Worm (Caenorhabditis elegans) whole organism, young adult: ENCODE results near the gene F53B1.8.

ENCODE experiments used
- B0019.2 ChIP-seq: fragments of 200-800 bp; sonication (Bioruptor generic); conservative IDR thresholded peaks from 2 replicates; pipeline ENCODE4 v1.3.6; 2022; ENCODE audit warnings: missing genetic modification reagents, missing genetic modification characterization, missing compliant biosample characterization
- B0035.1 ChIP-seq: sonication (generic microtip); optimal IDR thresholded peaks from 2 replicates; lab custom pipeline; 2016; ENCODE audit warnings: missing genetic modification characterization, mild to moderate bottlenecking, missing compliant biosample characterization, missing genotype, missing genetic modification reagents
- C17E4.6 ChIP-seq: fragments of 200-800 bp; sonication (Bioruptor generic); IDR thresholded peaks from 2 replicates; pipeline ENCODE4 v1.3.6; 2022; ENCODE audit warnings: missing genetic modification reagents, missing genetic modification characterization, missing compliant biosample characterization
- D2030.7 ChIP-seq: fragments of 200-800 bp; sonication (Bioruptor generic); IDR thresholded peaks from 2 replicates; pipeline ENCODE4 v1.3.6; 2022; ENCODE audit warnings: missing genetic modification reagents, missing genetic modification characterization, missing compliant biosample characterization
- F22D6.2 ChIP-seq: sonication (generic microtip); optimal IDR thresholded peaks from 2 replicates; lab custom pipeline; 2016; ENCODE audit warnings: mild to moderate bottlenecking, missing genetic modification characterization, missing compliant biosample characterization
- T07F8.4 ChIP-seq: sonication (generic microtip); optimal IDR thresholded peaks from 2 replicates; lab custom pipeline; 2016; ENCODE audit warnings: mild to moderate bottlenecking, missing genetic modification characterization, moderate library complexity, missing compliant biosample characterization
- Y53F4B.3 ChIP-seq: fragments of 200-800 bp; sonication (Bioruptor generic); IDR thresholded peaks from 2 replicates; pipeline ENCODE4 v1.3.6; 2022; ENCODE audit warnings: missing genetic modification reagents, missing genetic modification characterization, missing compliant biosample characterization
- Y67H2A.10 ChIP-seq: fragments of 200-800 bp; sonication (Bioruptor generic); conservative IDR thresholded peaks from 2 replicates; pipeline ENCODE4 v1.3.6; 2022; ENCODE audit warnings: missing genetic modification reagents, missing genetic modification characterization, missing compliant biosample characterization
- Y79H2A.3 ChIP-seq: fragments of 200-800 bp; sonication (Bioruptor generic); conservative IDR thresholded peaks from 2 replicates; pipeline ENCODE4 v1.3.6; 2022; ENCODE audit warnings: missing genetic modification reagents, missing genetic modification characterization, missing compliant biosample characterization
- ama-1 ChIP-seq, 3 experiments: fragments of 150-350 bp in 1 of 3; sonication (generic microtip) in 2 of 3; optimal IDR thresholded peaks; 2 replicates each; lab custom pipeline; 2014 to 2018; ENCODE audit warnings: missing biosample characterization in 2 of 3, missing genetic modification characterization in 2 of 3, missing genetic modification reagents in 2 of 3
- aptf-2 ChIP-seq: fragments of 200-800 bp; sonication (Bioruptor generic); conservative IDR thresholded peaks from 2 replicates; pipeline ENCODE4 v1.3.6; 2022; ENCODE audit warnings: missing genetic modification reagents, missing genetic modification characterization, missing compliant biosample characterization
- aptf-3 ChIP-seq: fragments of 200-800 bp; sonication (Bioruptor generic); IDR thresholded peaks from 2 replicates; pipeline ENCODE4 v1.3.6; 2022; ENCODE audit warnings: missing genetic modification characterization, missing compliant biosample characterization
- athp-1 ChIP-seq: sonication (generic microtip); optimal IDR thresholded peaks from 2 replicates; lab custom pipeline; 2017; ENCODE audit warnings: mild to moderate bottlenecking, missing genetic modification characterization, missing compliant biosample characterization
- attf-5 ChIP-seq: fragments of 200-800 bp; sonication (Bioruptor generic); optimal IDR thresholded peaks from 2 replicates; lab custom pipeline; 2018; ENCODE audit warnings: mild to moderate bottlenecking, missing genetic modification characterization, missing compliant biosample characterization
- ceh-100 ChIP-seq: fragments of 200-800 bp; sonication (Bioruptor generic); IDR thresholded peaks from 2 replicates; pipeline ENCODE4 v1.3.6; 2022; ENCODE audit warnings: missing genetic modification reagents, missing genetic modification characterization, missing compliant biosample characterization
- ceh-27 ChIP-seq: fragments of 200-800 bp; sonication (Bioruptor generic); optimal IDR thresholded peaks from 2 replicates; lab custom pipeline; 2018; ENCODE audit warnings: mild to moderate bottlenecking, missing genetic modification characterization, moderate library complexity, missing compliant biosample characterization
- ceh-40 ChIP-seq: fragments of 200-800 bp; sonication (Bioruptor generic); IDR thresholded peaks from 2 replicates; pipeline ENCODE4 v1.3.6; 2022; ENCODE audit warnings: missing genetic modification characterization, missing compliant biosample characterization
- ceh-58 ChIP-seq: fragments of 200-800 bp; sonication (Bioruptor generic); IDR thresholded peaks from 2 replicates; pipeline ENCODE4 v1.3.6; 2022; ENCODE audit warnings: missing genetic modification characterization, missing compliant biosample characterization
- ceh-79 ChIP-seq: sonication (generic microtip); optimal IDR thresholded peaks from 2 replicates; lab custom pipeline; 2017; ENCODE audit warnings: mild to moderate bottlenecking, missing genetic modification characterization, missing compliant biosample characterization
- chd-7 ChIP-seq: sonication (generic microtip); optimal IDR thresholded peaks from 2 replicates; lab custom pipeline; 2016; ENCODE audit warnings: mild to moderate bottlenecking, missing genetic modification characterization, moderate library complexity, missing compliant biosample characterization
- dpff-1 ChIP-seq: sonication (generic microtip); optimal IDR thresholded peaks from 2 replicates; lab custom pipeline; 2017; ENCODE audit warnings: mild to moderate bottlenecking, missing genetic modification characterization, missing compliant biosample characterization
- ekl-4 ChIP-seq: fragments of 200-800 bp; sonication (Bioruptor generic); IDR thresholded peaks from 2 replicates; pipeline ENCODE4 v1.3.6; 2022; ENCODE audit warnings: missing genetic modification reagents, missing genetic modification characterization, missing compliant biosample characterization
- him-1 ChIP-seq: sonication (generic microtip); optimal IDR thresholded peaks from 2 replicates; lab custom pipeline; 2016; ENCODE audit warnings: missing genotype, missing genetic modification reagents, missing genetic modification characterization, missing compliant biosample characterization
- hlh-12 ChIP-seq: sonication (generic microtip); optimal IDR thresholded peaks from 2 replicates; lab custom pipeline; 2016; ENCODE audit warnings: missing genetic modification characterization, missing compliant biosample characterization
- lag-1 ChIP-seq: fragments of 200-800 bp; sonication (Bioruptor generic); IDR thresholded peaks from 2 replicates; pipeline ENCODE4 v1.3.6; 2022; ENCODE audit warnings: missing genetic modification reagents, missing genetic modification characterization, missing compliant biosample characterization
- lin-26 ChIP-seq: fragments of 200-800 bp; sonication (Bioruptor generic); IDR thresholded peaks from 2 replicates; pipeline ENCODE4 v1.3.6; 2022; ENCODE audit warnings: missing genetic modification reagents, missing genetic modification characterization, missing compliant biosample characterization
- lsl-1 ChIP-seq: fragments of 200-800 bp; sonication (Bioruptor generic); optimal IDR thresholded peaks from 2 replicates; lab custom pipeline; 2018; ENCODE audit warnings: mild to moderate bottlenecking, missing genetic modification characterization, moderate library complexity, missing compliant biosample characterization
- madf-10 ChIP-seq: sonication (generic microtip); optimal IDR thresholded peaks from 2 replicates; lab custom pipeline; 2016; ENCODE audit warnings: mild to moderate bottlenecking, missing genetic modification characterization, missing compliant biosample characterization
- madf-3 ChIP-seq: fragments of 200-800 bp; sonication (Bioruptor generic); IDR thresholded peaks from 2 replicates; pipeline ENCODE4 v1.3.6; 2022; ENCODE audit warnings: missing genetic modification reagents, missing genetic modification characterization, missing compliant biosample characterization
- madf-6 ChIP-seq: fragments of 200-800 bp; sonication (Bioruptor generic); IDR thresholded peaks from 2 replicates; pipeline ENCODE4 v1.3.6; 2022; ENCODE audit warnings: missing genetic modification reagents, missing genetic modification characterization, missing compliant biosample characterization
- mes-4 ChIP-seq: sonication (generic microtip); optimal IDR thresholded peaks from 2 replicates; lab custom pipeline; 2016; ENCODE audit warnings: missing genotype, missing genetic modification characterization, missing compliant biosample characterization
- nfya-1 ChIP-seq: sonication (generic microtip); optimal IDR thresholded peaks from 2 replicates; lab custom pipeline; 2017; ENCODE audit warnings: antibody characterized with exemption, missing compliant biosample characterization, missing genetic modification characterization, borderline replicate concordance; ENCODE audit not compliant: insufficient read depth
- nfya-2 ChIP-seq: fragments of 200-800 bp; sonication (Bioruptor generic); IDR thresholded peaks from 2 replicates; pipeline ENCODE4 v1.3.6; 2022; ENCODE audit warnings: missing genetic modification reagents, missing genetic modification characterization, missing compliant biosample characterization
- nhr-27 ChIP-seq: fragments of 200-800 bp; sonication (Bioruptor generic); optimal IDR thresholded peaks from 2 replicates; lab custom pipeline; 2018; ENCODE audit warnings: mild to moderate bottlenecking, missing genetic modification characterization, moderate library complexity, missing compliant biosample characterization
- nhr-80 ChIP-seq: sonication (generic microtip); optimal IDR thresholded peaks from 2 replicates; lab custom pipeline; 2016; ENCODE audit warnings: missing genetic modification characterization, missing compliant biosample characterization
- pha-4 ChIP-seq: fragments of 150-350 bp; sonication (generic microtip); optimal IDR thresholded peaks from 2 replicates; lab custom pipeline; 2014; ENCODE audit warnings: missing biosample characterization, missing genetic modification reagents, missing genetic modification characterization
- snpc-1.3 ChIP-seq: sonication (generic microtip); optimal IDR thresholded peaks from 2 replicates; lab custom pipeline; 2017; ENCODE audit warnings: missing genetic modification characterization, mild to moderate bottlenecking, missing compliant biosample characterization, antibody characterized with exemption, moderate library complexity, missing genotype, missing genetic modification reagents; ENCODE audit not compliant: insufficient read depth
- snpc-3.4 ChIP-seq: sonication (generic microtip); optimal IDR thresholded peaks from 2 replicates; lab custom pipeline; 2017; ENCODE audit warnings: missing genetic modification characterization, mild to moderate bottlenecking, missing compliant biosample characterization, antibody characterized with exemption, moderate library complexity, missing genotype, missing genetic modification reagents
- tbp1 ChIP-seq: fragments of 200-800 bp; sonication (Bioruptor generic); optimal IDR thresholded peaks from 2 replicates; lab custom pipeline; 2018; ENCODE audit warnings: mild to moderate bottlenecking, missing genetic modification characterization, missing compliant biosample characterization
- zfh-2 ChIP-seq: fragments of 200-800 bp; sonication (Bioruptor generic); conservative IDR thresholded peaks from 2 replicates; pipeline ENCODE4 v1.3.6; 2022; ENCODE audit warnings: missing genetic modification reagents, missing genetic modification characterization, missing compliant biosample characterization
- ztf-18 ChIP-seq: sonication (generic microtip); optimal IDR thresholded peaks from 2 replicates; lab custom pipeline; 2016; ENCODE audit warnings: missing genotype, mild to moderate bottlenecking, missing genetic modification characterization, missing compliant biosample characterization
- ztf-26 ChIP-seq: sonication (generic microtip); optimal IDR thresholded peaks from 2 replicates; lab custom pipeline; 2017; ENCODE audit warnings: missing genetic modification characterization, missing compliant biosample characterization

The F53B1.8 gene

ce11 chrX:2105310-2105709, 24.7 kb downstream of the F53B1.8 start, which contains the start of gene F53B1.3:
F53B1.3 (plus strand) TSS chrX:2105610.
- TF ChIP-seq ceh-27 (GFP tag; lab: Kevin White, UChicago) (no peak), attf-5 (GFP tag; lab: Kevin White, UChicago) (no peak), chd-7 (no peak), dpff-1 (tag; lab: Kevin White, UChicago) (no peak), F22D6.2 (tag; lab: Kevin White, UChicago) (no peak), lin-26 (GFP tag; lab: Robert Waterston, UW) (no peak), B0019.2 (GFP tag; lab: Robert Waterston, UW) (no peak), D2030.7 (GFP tag; lab: Robert Waterston, UW) (no peak), madf-3 (GFP tag; lab: Robert Waterston, UW) (no peak), ceh-79 (no peak), ztf-26 (tag; lab: Kevin White, UChicago) (no peak), Y79H2A.3 (GFP tag; lab: Robert Waterston, UW) (no peak), athp-1 (no peak), tbp1 (GFP tag; lab: Kevin White, UChicago) (no peak)

- TF ChIP-seq nfya-2 (no peak), madf-6 (GFP tag; lab: Robert Waterston, UW) (no peak), T07F8.4 (tag; lab: Kevin White, UChicago) (no peak), Y53F4B.3 (GFP tag; lab: Robert Waterston, UW) (no peak), ama-1 (optimal IDR thresholded peaks at IDR 0.05; lab: Kevin White, UChicago) (no peak), ama-1 (GFP tag; optimal IDR thresholded peaks at IDR 0.05; lab: Kevin White, UChicago) (no peak), lag-1 (GFP tag; lab: Robert Waterston, UW) (no peak), aptf-2 (GFP tag; lab: Robert Waterston, UW) (no peak), madf-10 (tag; lab: Kevin White, UChicago) (no peak), hlh-12 (no peak), him-1 (tag; lab: Kevin White, UChicago) (no peak), ceh-58 (GFP tag; lab: Robert Waterston, UW) (no peak), C17E4.6 (no peak)
Measured at ce11 chrX:2099002-2099401, 31.0 kb downstream of the F53B1.8 start.

- TF ChIP-seq B0035.1 (tag; lab: Kevin White, UChicago) (no peak), Y67H2A.10 (GFP tag; lab: Robert Waterston, UW) (no peak), snpc-1.3 (tag; lab: Kevin White, UChicago) (no peak), ztf-18 (tag; lab: Kevin White, UChicago) (no peak), ceh-40 (GFP tag; lab: Robert Waterston, UW) (no peak), zfh-2 (GFP tag; lab: Robert Waterston, UW) (no peak), Y79H2A.3 (GFP tag; lab: Robert Waterston, UW) (no peak), ceh-100 (GFP tag; lab: Robert Waterston, UW) (no peak), mes-4 (no peak), ceh-27 (GFP tag; lab: Kevin White, UChicago) (no peak), snpc-3.4 (tag; lab: Kevin White, UChicago) (no peak), nhr-80 (tag; lab: Kevin White, UChicago) (no peak), ekl-4 (GFP tag; lab: Robert Waterston, UW) (no peak), hlh-12 (no peak), lsl-1 (GFP tag; lab: Kevin White, UChicago) (no peak), nfya-1 (tag; lab: Kevin White, UChicago) (no peak), aptf-3 (GFP tag; lab: Robert Waterston, UW) (no peak), pha-4 (tag; lab: Kevin White, UChicago) (no peak), aptf-2 (GFP tag; lab: Robert Waterston, UW) (no peak), nhr-27 (tag; lab: Kevin White, UChicago) (no peak)
Measured at ce11 chrX:2096804-2097203, 33.2 kb downstream of the F53B1.8 start, which contains the start of gene T21D9.2. T21D9.2 (minus strand) TSS chrX:2096904.
